Fruit fly (Drosophila melanogaster) whole organism, prepupa: Measurements from ENCODE around the gene CG31674.

Experiments used
- Blimp-1 ChIP-seq: fragments of 200-800 bp; sonication (Bioruptor generic); optimal IDR thresholded peaks from 3 replicates; lab custom pipeline; 2017; ENCODE audit warnings: missing biosample characterization, missing genetic modification characterization, mild to moderate bottlenecking, moderate library complexity, missing genetic modification reagents
- CG10669 ChIP-seq: fragments of 200-800 bp; sonication (Bioruptor generic); optimal IDR thresholded peaks from 3 replicates; lab custom pipeline; 2018; ENCODE audit warnings: missing biosample characterization, mild to moderate bottlenecking, missing genetic modification characterization, moderate library complexity
- CG1621 ChIP-seq: fragments of 200-800 bp; sonication (Bioruptor generic); optimal IDR thresholded peaks from 3 replicates; lab custom pipeline; 2018; ENCODE audit warnings: missing biosample characterization, mild to moderate bottlenecking, missing genetic modification characterization
- CG34406 ChIP-seq: fragments of 200-800 bp; sonication (Bioruptor generic); optimal IDR thresholded peaks from 3 replicates; lab custom pipeline; 2016; ENCODE audit warnings: missing biosample characterization, missing genetic modification characterization
- CG7368 ChIP-seq: fragments of 200-800 bp; sonication (Bioruptor generic); optimal IDR thresholded peaks from 3 replicates; lab custom pipeline; 2016; ENCODE audit warnings: missing biosample characterization, missing genetic modification characterization
- Eip93F ChIP-seq: fragments of 200-800 bp; sonication (Bioruptor generic); optimal IDR thresholded peaks from 2 replicates; lab custom pipeline; 2016; ENCODE audit warnings: missing biosample characterization, mild to moderate bottlenecking, missing genetic modification characterization
- Sox15 ChIP-seq: fragments of 200-800 bp; sonication (Bioruptor generic); optimal IDR thresholded peaks from 3 replicates; lab custom pipeline; 2016; ENCODE audit warnings: missing biosample characterization, missing genetic modification characterization
- eg ChIP-seq: fragments of 200-800 bp; sonication (Bioruptor generic); IDR thresholded peaks from 3 replicates; pipeline ENCODE4 v1.3.6; 2022; ENCODE audit warnings: missing biosample characterization, missing genetic modification characterization
- spab ChIP-seq: fragments of 200-800 bp; sonication (Bioruptor generic); optimal IDR thresholded peaks from 2 replicates; lab custom pipeline; 2017; ENCODE audit warnings: missing biosample characterization, mild to moderate bottlenecking, missing genetic modification characterization, missing genetic modification reagents

DNA sequence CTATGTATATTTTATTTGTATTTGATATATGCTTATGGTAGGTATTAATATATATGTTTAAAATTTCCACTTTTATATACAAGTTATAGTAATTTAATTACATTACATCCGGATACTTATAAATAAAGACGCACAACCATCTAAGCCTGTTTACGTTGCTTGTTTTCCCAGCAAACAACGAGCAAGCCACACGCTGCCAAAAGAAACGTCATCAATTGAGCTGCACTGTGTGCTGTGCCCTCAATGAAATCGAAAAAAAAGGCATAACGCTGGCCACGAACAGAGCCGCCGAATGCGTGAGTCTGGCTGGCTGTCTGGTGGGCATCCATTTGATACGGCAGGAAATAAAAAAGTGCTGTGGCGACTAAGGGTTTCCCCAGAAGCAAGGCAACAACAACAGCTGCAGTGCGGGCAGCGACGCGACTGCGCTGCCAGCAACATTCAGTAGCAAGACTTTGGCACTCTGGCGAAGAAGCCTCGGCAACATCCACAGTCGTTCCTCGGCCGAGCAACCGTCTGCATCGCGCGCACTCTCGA is 21.1 kb downstream of the CG31674 start, which contains the start of gene twit:
- TF ChIP-seq spab (GFP tag; lab: Kevin White, UChicago) (no peak), eg (GFP tag; lab: Robert Waterston, UW) (no peak), CG10669 (no peak), CG7368 (GFP tag; lab: Kevin White, UChicago) (no peak), Blimp-1 (GFP tag; lab: Kevin White, UChicago) (no peak), Eip93F (GFP tag; lab: Kevin White, UChicago) (no peak), Sox15 (GFP tag; lab: Kevin White, UChicago) (no peak), CG1621 (tag; lab: Kevin White, UChicago) (no peak), CG34406 (GFP tag; lab: Kevin White, UChicago) (no peak)
